In genomic region chrV:1662270-1662669, ce11 we compare ENCODE assay signal across 2 worm cellular contexts.
TF ChIP-seq lines count a peak whose summit lies in the region.

TSS of gene irld-40 (plus strand) at chrV:1662570.

TF ChIP-seq in whole organism, L3 larva, 47 proteins besides CTCF, POLR2A, EP300 and RAD21:
- TF ChIP-seq mml-1 (tag; optimal IDR thresholded peaks at IDR 0.05; lab: Kevin White, UChicago): no peak
- TF ChIP-seq R02D3.7 (tag; optimal IDR thresholded peaks at IDR 0.05; lab: Kevin White, UChicago): no peak
- peak; percentile 1 for TF ChIP-seq nhr-11 (tag; optimal IDR thresholded peaks at IDR 0.05; lab: Kevin White, UChicago)
- TF ChIP-seq egl-27 (tag; optimal IDR thresholded peaks at IDR 0.05; lab: Kevin White, UChicago): no peak
- no peak for TF ChIP-seq ceh-82 (tag; optimal IDR thresholded peaks at IDR 0.05; lab: Kevin White, UChicago)
- no peak for TF ChIP-seq pha-4 (tag; optimal IDR thresholded peaks at IDR 0.05; lab: Kevin White, UChicago)
- no peak for TF ChIP-seq hmg-11 (tag; optimal IDR thresholded peaks at IDR 0.05; lab: Kevin White, UChicago)

TF ChIP-seq in whole organism, young adult, 124 proteins besides CTCF, POLR2A, EP300 and RAD21:
- TF ChIP-seq let-607 (tag; optimal IDR thresholded peaks at IDR 0.05; lab: Kevin White, UChicago) (no peak), hsf-1 (GFP tag; IDR thresholded peaks at IDR 0.05; lab: Robert Waterston, UW) (0 out of 2 replicates have a peak, but pooled peaks have one; percentile 32)
